Fruit fly (Drosophila melanogaster) whole organism, wandering third instar larva: ENCODE data around the gene CG13813.

Source experiments
- Abd-B ChIP-seq: fragments of >200 bp; optimal IDR thresholded peaks from 2 replicates; lab custom pipeline; 2017; ENCODE audit warnings: missing biosample characterization, missing genetic modification characterization
- CG32264 ChIP-seq: fragments of 200-800 bp; sonication (Bioruptor generic); optimal IDR thresholded peaks from 2 replicates; lab custom pipeline; 2016; ENCODE audit warnings: missing biosample characterization, missing genetic modification characterization
- CG9705 ChIP-seq: fragments of 200-800 bp; sonication (Bioruptor generic); optimal IDR thresholded peaks from 2 replicates; lab custom pipeline; 2018; ENCODE audit warnings: missing biosample characterization, mild to moderate bottlenecking, missing genetic modification characterization
- CrebA ChIP-seq: fragments of 200-800 bp; sonication (Bioruptor generic); optimal IDR thresholded peaks from 2 replicates; lab custom pipeline; 2016; ENCODE audit warnings: missing biosample characterization, mild to moderate bottlenecking, missing genetic modification characterization, borderline replicate concordance
- Dfd ChIP-seq: fragments of >200 bp; optimal IDR thresholded peaks from 2 replicates; lab custom pipeline; 2017; ENCODE audit warnings: missing biosample characterization, missing genetic modification characterization
- Dif ChIP-seq: fragments of 200-275, 200-300 bp; sonication (Bioruptor generic); optimal IDR thresholded peaks from 2 replicates; lab custom pipeline; 2018; ENCODE audit warnings: missing biosample characterization, missing genetic modification characterization; ENCODE audit not compliant: partially characterized antibody
- GATAd ChIP-seq: sonication (Bioruptor generic); optimal IDR thresholded peaks from 2 replicates; lab custom pipeline; 2016; ENCODE audit warnings: missing biosample characterization, missing genetic modification characterization
- HLH106 ChIP-seq: fragments of 200-800 bp; optimal IDR thresholded peaks from 3 replicates; lab custom pipeline; 2019; ENCODE audit warnings: missing biosample characterization, mild to moderate bottlenecking, missing genetic modification characterization, moderate library complexity
- Hnf4 ChIP-seq: fragments of 200-800 bp; sonication (Bioruptor generic); optimal IDR thresholded peaks from 2 replicates; lab custom pipeline; 2016; ENCODE audit warnings: missing biosample characterization, mild to moderate bottlenecking, missing genetic modification characterization
- Hr78 ChIP-seq: fragments of >200 bp; optimal IDR thresholded peaks from 2 replicates; lab custom pipeline; 2017; ENCODE audit warnings: missing biosample characterization, missing genetic modification characterization
- Hr83 ChIP-seq: fragments of 200-300 bp; sonication (Bioruptor generic); optimal IDR thresholded peaks from 2 replicates; lab custom pipeline; 2016; ENCODE audit warnings: missing biosample characterization, mild to moderate bottlenecking, missing genetic modification characterization, moderate library complexity; ENCODE audit not compliant: poor library complexity, severe bottlenecking
- Jra ChIP-seq: sonication (Bioruptor generic); optimal IDR thresholded peaks from 2 replicates; lab custom pipeline; 2016; ENCODE audit warnings: missing biosample characterization, missing genetic modification characterization
- Mio ChIP-seq: sonication (Bioruptor generic); optimal IDR thresholded peaks from 2 replicates; lab custom pipeline; 2016; ENCODE audit warnings: missing biosample characterization, missing genetic modification characterization
- Myc ChIP-seq: fragments of >200 bp; optimal IDR thresholded peaks from 2 replicates; lab custom pipeline; 2017
- N ChIP-seq: fragments of >200 bp; optimal IDR thresholded peaks from 2 replicates; lab custom pipeline; 2018; ENCODE audit warnings: missing biosample characterization, missing external identifiers, missing genetic modification characterization
- OdsH ChIP-seq: fragments of 200-800 bp; sonication (Bioruptor generic); optimal IDR thresholded peaks from 2 replicates; lab custom pipeline; 2016; ENCODE audit warnings: missing biosample characterization, mild to moderate bottlenecking, missing genetic modification characterization
- Rel ChIP-seq, 2 experiments: fragments of 200-800 bp; sonication (Bioruptor generic) in 1 of 2; optimal IDR thresholded peaks; 2 replicates in 1 of 2; 3 replicates in 1 of 2; lab custom pipeline; 2016 to 2019; ENCODE audit warnings: mild to moderate bottlenecking in 2 of 2, missing biosample characterization in 2 of 2, missing genetic modification characterization in 2 of 2, moderate library complexity in 1 of 2
- Sp1 ChIP-seq: fragments of 200-800 bp; sonication (Bioruptor generic); optimal IDR thresholded peaks from 3 replicates; lab custom pipeline; 2019; ENCODE audit warnings: missing biosample characterization, mild to moderate bottlenecking, missing genetic modification characterization, moderate library complexity
- Vsx2 ChIP-seq: fragments of 200-300, 225-300 bp; sonication (Bioruptor generic); optimal IDR thresholded peaks from 2 replicates; lab custom pipeline; 2018; ENCODE audit warnings: missing biosample characterization, missing genetic modification characterization; ENCODE audit not compliant: partially characterized antibody
- br ChIP-seq: fragments of 200-800 bp; sonication (Bioruptor generic); optimal IDR thresholded peaks from 2 replicates; lab custom pipeline; 2016; ENCODE audit warnings: missing biosample characterization, missing genetic modification characterization
- brk ChIP-seq: fragments of 200-800 bp; sonication (Bioruptor generic); optimal IDR thresholded peaks from 2 replicates; lab custom pipeline; 2016; ENCODE audit warnings: missing biosample characterization, mild to moderate bottlenecking, missing genetic modification characterization
- dl ChIP-seq, 2 experiments: fragments of 175-275, 200-275 bp in 1 of 2; fragments of 200-275 bp in 1 of 2; sonication (Bioruptor generic); optimal IDR thresholded peaks; lab custom pipeline; 2018; ENCODE audit warnings: mild to moderate bottlenecking in 2 of 2, missing biosample characterization in 2 of 2, missing genetic modification characterization in 2 of 2, moderate library complexity in 2 of 2; ENCODE audit not compliant: partially characterized antibody in 2 of 2, insufficient read depth in 1 of 2
- dmrt93B ChIP-seq: fragments of 200-800 bp; sonication (Bioruptor generic); optimal IDR thresholded peaks from 2 replicates; lab custom pipeline; 2018; ENCODE audit warnings: missing biosample characterization, mild to moderate bottlenecking, missing genetic modification characterization
- dsf ChIP-seq: sonication (Bioruptor generic); optimal IDR thresholded peaks from 2 replicates; lab custom pipeline; 2016; ENCODE audit warnings: missing biosample characterization, missing genetic modification characterization, borderline replicate concordance
- ey ChIP-seq: fragments of 200-800 bp; sonication (Bioruptor generic); optimal IDR thresholded peaks from 2 replicates; lab custom pipeline; 2016; ENCODE audit warnings: missing biosample characterization, missing genetic modification characterization
- foxo ChIP-seq, 2 experiments: fragments of 200-800 bp; sonication (Bioruptor generic); optimal IDR thresholded peaks; 2 replicates in 1 of 2; 3 replicates in 1 of 2; lab custom pipeline; 2016 to 2017; ENCODE audit warnings: missing biosample characterization in 2 of 2, missing genetic modification characterization in 2 of 2
- fru ChIP-seq: fragments of 200-800 bp; sonication (Bioruptor generic); optimal IDR thresholded peaks from 3 replicates; lab custom pipeline; 2016; ENCODE audit warnings: missing biosample characterization, mild to moderate bottlenecking, missing genetic modification characterization
- h ChIP-seq: fragments of 200-800 bp; sonication (Bioruptor generic); optimal IDR thresholded peaks from 3 replicates; lab custom pipeline; 2016; ENCODE audit warnings: missing biosample characterization, mild to moderate bottlenecking, missing genetic modification characterization
- jim ChIP-seq: fragments of 175-275, 200-325 bp; sonication (Bioruptor generic); optimal IDR thresholded peaks from 2 replicates; lab custom pipeline; 2016; ENCODE audit warnings: missing biosample characterization, mild to moderate bottlenecking, missing genetic modification characterization
- lola ChIP-seq: fragments of >200 bp; optimal IDR thresholded peaks from 2 replicates; lab custom pipeline; 2017; ENCODE audit warnings: missing biosample characterization, missing genetic modification characterization
- pan ChIP-seq: fragments of >200 bp; optimal IDR thresholded peaks from 2 replicates; lab custom pipeline; 2017
- psq ChIP-seq: fragments of 200-800 bp; sonication (Bioruptor generic); optimal IDR thresholded peaks from 3 replicates; lab custom pipeline; 2017; ENCODE audit warnings: missing biosample characterization, mild to moderate bottlenecking, missing genetic modification characterization, moderate library complexity
- rgr ChIP-seq: fragments of 200-800 bp; sonication (Bioruptor generic); optimal IDR thresholded peaks from 3 replicates; lab custom pipeline; 2016; ENCODE audit warnings: missing biosample characterization, mild to moderate bottlenecking, missing genetic modification characterization
- sage ChIP-seq: fragments of 200-800 bp; sonication (Bioruptor generic); optimal IDR thresholded peaks from 2 replicates; lab custom pipeline; 2016; ENCODE audit warnings: missing biosample characterization, mild to moderate bottlenecking, missing genetic modification characterization
- sv ChIP-seq: fragments of 200-800 bp; sonication (Bioruptor generic); optimal IDR thresholded peaks from 3 replicates; lab custom pipeline; 2016; ENCODE audit warnings: missing biosample characterization, missing genetic modification characterization
- tai ChIP-seq: sonication (Bioruptor generic); optimal IDR thresholded peaks from 2 replicates; lab custom pipeline; 2016; ENCODE audit warnings: missing biosample characterization, missing genetic modification characterization
- usp ChIP-seq: fragments of >200 bp; optimal IDR thresholded peaks from 2 replicates; lab custom pipeline; 2017; ENCODE audit warnings: missing biosample characterization, missing genetic modification characterization
- woc ChIP-seq: sonication (Bioruptor generic); optimal IDR thresholded peaks from 2 replicates; lab custom pipeline; 2016; ENCODE audit warnings: missing biosample characterization, mild to moderate bottlenecking, missing genetic modification characterization

Gene CG13813

DNA sequence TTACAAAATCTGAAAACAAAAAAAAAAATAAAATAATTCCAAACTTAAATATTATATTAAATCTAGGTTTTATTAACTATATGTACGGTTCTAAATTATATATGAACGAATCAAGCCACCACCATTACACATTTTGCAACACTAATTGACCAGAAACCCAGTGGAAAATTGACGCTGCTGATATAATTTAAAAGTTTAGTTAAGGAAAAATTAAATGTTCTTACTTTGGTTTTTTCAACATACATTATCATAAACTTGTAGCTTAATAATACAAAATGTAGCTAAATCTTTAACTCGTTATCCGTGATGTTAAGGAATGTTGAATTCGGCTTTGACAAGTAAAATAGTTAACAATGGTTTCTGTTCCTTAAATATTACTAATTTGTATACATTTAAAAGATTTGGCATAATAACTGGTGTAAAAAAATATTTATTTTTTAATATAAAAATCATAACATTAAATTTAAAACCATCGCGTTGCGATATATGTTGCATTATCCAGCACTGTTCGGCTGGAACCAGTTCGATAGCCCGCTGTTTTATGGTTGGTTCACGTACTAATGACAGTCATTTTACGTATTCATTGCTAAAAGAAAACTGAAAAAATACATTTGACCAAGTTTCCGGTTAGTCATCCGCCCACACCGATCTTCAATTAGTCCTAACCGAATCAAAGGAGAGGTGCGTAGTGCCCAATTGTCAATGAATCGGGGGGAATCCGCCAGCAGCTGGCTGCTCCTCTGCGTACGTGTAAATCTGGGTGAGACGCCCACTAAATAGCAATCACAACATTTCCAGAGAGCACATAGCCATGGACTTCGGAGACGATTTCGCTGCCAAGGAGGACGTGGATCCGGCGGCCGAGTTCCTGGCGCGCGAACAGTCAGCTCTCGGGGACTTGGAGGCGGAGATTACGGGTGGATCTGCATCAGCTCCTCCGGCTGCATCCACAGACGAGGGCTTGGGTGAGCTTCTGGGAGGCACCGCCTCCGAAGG lies 10.8 kb downstream of the CG13813 start:
- TF ChIP-seq usp (GFP tag; lab: Kevin White, UChicago) (no peak), Dif (GFP tag; lab: Kevin White, UChicago) (no peak), HLH106 (tag; lab: Kevin White, UChicago) (peak; percentile 60), ey (GFP tag; lab: Kevin White, UChicago) (peak; percentile 6), Rel (GFP tag; optimal IDR thresholded peaks at IDR 0.05; lab: Kevin White, UChicago) (no peak), Rel (tag; optimal IDR thresholded peaks at IDR 0.05; lab: Kevin White, UChicago) (no peak), brk (peak; percentile 67), br (GFP tag; lab: Kevin White, UChicago) (no peak), Hnf4 (peak; percentile 53), Vsx2 (GFP tag; lab: Kevin White, UChicago) (no peak), Sp1 (GFP tag; lab: Kevin White, UChicago) (peak; percentile 68), foxo (GFP tag; optimal IDR thresholded peaks at IDR 0.05; lab: Kevin White, UChicago) (peak in 1 of 2 experiments; percentile 62), woc (peak; percentile 30), CrebA (GFP tag; lab: Kevin White, UChicago) (no peak), dl (GFP tag; optimal IDR thresholded peaks at IDR 0.05; lab: Kevin White, UChicago; ENCODE audit: insufficient read depth in 1 of 2, partially characterized antibody in 2 of 2) (no peak), h (GFP tag; lab: Kevin White, UChicago) (peak; percentile 26), OdsH (GFP tag; lab: Kevin White, UChicago) (peak; percentile 38), pan (lab: Kevin White, UChicago) (no peak), Myc (no peak), Jra (GFP tag; lab: Kevin White, UChicago) (no peak), sage (GFP tag; lab: Kevin White, UChicago) (peak; percentile 6), N (GFP tag; lab: Kevin White, UChicago) (no peak), rgr (peak; percentile 58), tai (GFP tag; lab: Kevin White, UChicago) (no peak), Hr78 (no peak), psq (peak; percentile 48), Abd-B (GFP tag; lab: Kevin White, UChicago) (no peak), dmrt93B (GFP tag; lab: Kevin White, UChicago) (peak; percentile 45), dsf (GFP tag; lab: Kevin White, UChicago) (peak; percentile 49), GATAd (GFP tag; lab: Kevin White, UChicago) (no peak), Dfd (GFP tag; lab: Kevin White, UChicago) (no peak), fru (peak; percentile 36), sv (GFP tag; lab: Kevin White, UChicago) (peak; percentile 33), Hr83 (GFP tag; lab: Kevin White, UChicago) (peak; percentile 46), CG32264 (GFP tag; lab: Kevin White, UChicago) (no peak), CG9705 (GFP tag; lab: Kevin White, UChicago) (peak; percentile 26), jim (GFP tag; lab: Kevin White, UChicago) (no peak), Mio (no peak), lola (no peak)

dm6 chr3L:20247513-20248173 lies 16.2 kb downstream of the CG13813 start, which contains the start of gene rdgC:
Gene rdgC (plus strand): TSS chr3L:20248080.
- peak; percentile 93 for TF ChIP-seq HLH106 (tag; lab: Kevin White, UChicago)
- no peak for TF ChIP-seq lola
- peak; percentile 82 for TF ChIP-seq sage (GFP tag; lab: Kevin White, UChicago)
- TF ChIP-seq CrebA (GFP tag; lab: Kevin White, UChicago): peak; percentile 48
- peak; percentile 94 for TF ChIP-seq h (GFP tag; lab: Kevin White, UChicago)
- TF ChIP-seq dsf (GFP tag; lab: Kevin White, UChicago): no peak
- peak; percentile 91 for TF ChIP-seq fru
- TF ChIP-seq sv (GFP tag; lab: Kevin White, UChicago): peak; percentile 82
- no peak for TF ChIP-seq Hr78
- peak; percentile 90 for TF ChIP-seq rgr
- peak; percentile 67 for TF ChIP-seq CG9705 (GFP tag; lab: Kevin White, UChicago)
- TF ChIP-seq foxo (GFP tag; optimal IDR thresholded peaks at IDR 0.05; lab: Kevin White, UChicago): peak; percentile 30 to 93
- TF ChIP-seq br (GFP tag; lab: Kevin White, UChicago): peak; percentile 86
- peak; percentile 85 for TF ChIP-seq dmrt93B (GFP tag; lab: Kevin White, UChicago)
- peak; percentile 81 for TF ChIP-seq tai (GFP tag; lab: Kevin White, UChicago)
- TF ChIP-seq Dif (GFP tag; lab: Kevin White, UChicago): no peak
- TF ChIP-seq Hr83 (GFP tag; lab: Kevin White, UChicago): peak; percentile 6
- TF ChIP-seq psq: peak; percentile 74
- TF ChIP-seq GATAd (GFP tag; lab: Kevin White, UChicago): peak; percentile 42
- TF ChIP-seq woc: peak; percentile 68
- TF ChIP-seq ey (GFP tag; lab: Kevin White, UChicago): peak; percentile 91
- peak; percentile 88 for TF ChIP-seq Hnf4
- TF ChIP-seq CG32264 (GFP tag; lab: Kevin White, UChicago): peak; percentile 83
- TF ChIP-seq Jra (GFP tag; lab: Kevin White, UChicago): peak; percentile 32
- no peak for TF ChIP-seq pan (lab: Kevin White, UChicago)
- peak; percentile 85 for TF ChIP-seq OdsH (GFP tag; lab: Kevin White, UChicago)
- TF ChIP-seq Mio: peak; percentile 27
- TF ChIP-seq brk: peak; percentile 67
- no peak for TF ChIP-seq usp (GFP tag; lab: Kevin White, UChicago)
- no peak for TF ChIP-seq Vsx2 (GFP tag; lab: Kevin White, UChicago)
- no peak for TF ChIP-seq Rel (GFP tag; optimal IDR thresholded peaks at IDR 0.05; lab: Kevin White, UChicago)
- TF ChIP-seq Rel (tag; optimal IDR thresholded peaks at IDR 0.05; lab: Kevin White, UChicago): peak; percentile 54
- TF ChIP-seq Dfd (GFP tag; lab: Kevin White, UChicago): no peak
- TF ChIP-seq Sp1 (GFP tag; lab: Kevin White, UChicago): peak; percentile 83
